Worm (Caenorhabditis elegans): ENCODE measurements around the gene R05H10.1.

DNA sequence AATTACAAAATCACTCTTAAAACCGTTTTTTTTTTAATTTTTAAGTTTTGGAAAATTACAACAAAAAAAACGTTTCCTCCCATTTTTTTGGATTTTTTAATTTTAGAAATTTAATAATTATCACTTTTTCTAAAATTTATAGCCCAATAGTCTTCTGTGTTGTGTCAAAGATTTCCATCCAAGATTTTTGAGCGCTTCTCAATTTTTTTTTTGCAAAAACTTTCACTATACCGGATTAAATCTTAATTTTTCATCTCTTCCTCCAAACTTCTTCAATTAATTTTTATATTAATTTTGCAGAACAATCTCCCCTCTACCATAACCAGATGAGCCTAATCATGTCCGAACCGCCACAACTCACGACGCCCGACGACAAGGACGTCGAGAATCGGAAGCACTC is 50.6 kb downstream of the R05H10.1 start, which contains the start of gene cog-1:
- TF ChIP-seq athp-1 (tag; optimal IDR thresholded peaks at IDR 0.05) = no peak
- TF ChIP-seq ccch-3 (GFP tag; optimal IDR thresholded peaks at IDR 0.05) = no peak
- no peak for TF ChIP-seq unc-62 (GFP tag; optimal IDR thresholded peaks at IDR 0.05)
- no peak for TF ChIP-seq B0336.3 (GFP tag; IDR thresholded peaks at IDR 0.05)
- TF ChIP-seq hmg-1.2 (GFP tag; IDR thresholded peaks at IDR 0.05) = no peak
- no peak for TF ChIP-seq atf-7 (tag; optimal IDR thresholded peaks at IDR 0.05)
- TF ChIP-seq snpc-4 (GFP tag; optimal IDR thresholded peaks at IDR 0.05) = no peak
- no peak for TF ChIP-seq snpc-4 (tag; optimal IDR thresholded peaks at IDR 0.05)
